Worm (Caenorhabditis elegans) whole organism, L2 larva: ENCODE data around the gene K04C2.5.

Experiments
- C34F6.9 ChIP-seq: fragments of 150-350 bp; optimal IDR thresholded peaks from 2 replicates; lab custom pipeline; 2014; ENCODE audit warnings: missing biosample characterization, missing genetic modification characterization
- F13H6.1 ChIP-seq: sonication (generic microtip); optimal IDR thresholded peaks from 2 replicates; lab custom pipeline; 2016; ENCODE audit warnings: missing genetic modification characterization, missing compliant biosample characterization
- R02D3.7 ChIP-seq: fragments of 150-350 bp; optimal IDR thresholded peaks from 2 replicates; lab custom pipeline; 2014; ENCODE audit warnings: missing biosample characterization, missing genetic modification characterization
- ZK546.5 ChIP-seq: sonication (generic microtip); optimal IDR thresholded peaks from 2 replicates; lab custom pipeline; 2017; ENCODE audit warnings: missing biosample characterization, missing genetic modification characterization
- alr-1 ChIP-seq: fragments of 150-350 bp; optimal IDR thresholded peaks from 2 replicates; lab custom pipeline; 2014; ENCODE audit warnings: missing biosample characterization, missing genetic modification characterization
- aly-2 ChIP-seq: fragments of 150-350 bp; optimal IDR thresholded peaks from 2 replicates; lab custom pipeline; 2014; ENCODE audit warnings: missing biosample characterization, missing genetic modification characterization
- ama-1 ChIP-seq: fragments of 150-350 bp; optimal IDR thresholded peaks from 2 replicates; lab custom pipeline; 2018; ENCODE audit warnings: inconsistent platforms
- blmp-1 ChIP-seq: sonication (generic microtip); optimal IDR thresholded peaks from 2 replicates; lab custom pipeline; 2017; ENCODE audit warnings: missing genetic modification characterization, mild to moderate bottlenecking, missing compliant biosample characterization, antibody characterized with exemption, moderate library complexity; ENCODE audit not compliant: insufficient read depth
- ceh-16 ChIP-seq: fragments of 150-350 bp; optimal IDR thresholded peaks from 2 replicates; lab custom pipeline; 2014; ENCODE audit warnings: missing biosample characterization, missing genetic modification characterization
- crh-2 ChIP-seq: sonication (generic microtip); optimal IDR thresholded peaks from 2 replicates; lab custom pipeline; 2017; ENCODE audit warnings: missing biosample characterization, missing genetic modification characterization
- dmd-4 ChIP-seq: sonication (generic microtip); optimal IDR thresholded peaks from 2 replicates; lab custom pipeline; 2017; ENCODE audit warnings: missing biosample characterization, missing genetic modification characterization
- egl-27 ChIP-seq: sonication (generic microtip); optimal IDR thresholded peaks from 3 replicates; lab custom pipeline; 2017; ENCODE audit warnings: missing biosample characterization, missing genetic modification reagents, missing genetic modification characterization
- elt-1 ChIP-seq: fragments of 150-350 bp; optimal IDR thresholded peaks from 2 replicates; lab custom pipeline; 2014; ENCODE audit warnings: missing biosample characterization, missing genetic modification characterization
- elt-3 ChIP-seq: sonication (generic microtip); optimal IDR thresholded peaks from 2 replicates; lab custom pipeline; 2017; ENCODE audit warnings: missing biosample characterization, missing genetic modification characterization
- fos-1 ChIP-seq: fragments of 150-350 bp; optimal IDR thresholded peaks from 2 replicates; lab custom pipeline; 2014; ENCODE audit warnings: missing biosample characterization, missing genetic modification characterization
- gmeb-1 ChIP-seq: fragments of 150-350 bp; optimal IDR thresholded peaks from 2 replicates; lab custom pipeline; 2014; ENCODE audit warnings: missing biosample characterization, missing genetic modification characterization
- lin-11 ChIP-seq: fragments of 150-350 bp; sonication (generic microtip); optimal IDR thresholded peaks from 2 replicates; lab custom pipeline; 2014; ENCODE audit warnings: missing biosample characterization, missing genetic modification characterization, inconsistent platforms, mixed read lengths
- lin-13 ChIP-seq: fragments of 150-350 bp; optimal IDR thresholded peaks from 2 replicates; lab custom pipeline; 2014; ENCODE audit warnings: missing biosample characterization, missing genetic modification reagents, missing genetic modification characterization
- lin-39 ChIP-seq: fragments of 150-350 bp; optimal IDR thresholded peaks from 2 replicates; lab custom pipeline; 2014; ENCODE audit warnings: missing biosample characterization, missing genetic modification reagents, missing genetic modification characterization
- lsy-2 ChIP-seq, 2 experiments: fragments of 150-350 bp in 1 of 2; sonication (generic microtip) in 1 of 2; optimal IDR thresholded peaks; 2 replicates each; lab custom pipeline; 2014 to 2017; ENCODE audit warnings: missing biosample characterization in 2 of 2, missing genetic modification characterization in 2 of 2
- mab-5 ChIP-seq: fragments of 150-350 bp; optimal IDR thresholded peaks from 2 replicates; lab custom pipeline; 2014; ENCODE audit warnings: missing biosample characterization, missing genetic modification characterization
- mbf-1 ChIP-seq: sonication (generic microtip); optimal IDR thresholded peaks from 2 replicates; lab custom pipeline; 2017; ENCODE audit warnings: missing biosample characterization, missing genetic modification characterization
- mdl-1 ChIP-seq, 2 experiments: fragments of 150-350 bp in 1 of 2; sonication (generic microtip) in 1 of 2; optimal IDR thresholded peaks; 2 replicates each; lab custom pipeline; 2017; ENCODE audit warnings: missing biosample characterization in 2 of 2, missing genetic modification characterization in 2 of 2
- nhr-10 ChIP-seq: sonication (generic microtip); optimal IDR thresholded peaks from 2 replicates; lab custom pipeline; 2017; ENCODE audit warnings: missing biosample characterization, missing genetic modification characterization
- nhr-11 ChIP-seq: fragments of 150-350 bp; optimal IDR thresholded peaks from 2 replicates; lab custom pipeline; 2014; ENCODE audit warnings: missing biosample characterization, missing genetic modification characterization
- nhr-12 ChIP-seq: fragments of 150-350 bp; optimal IDR thresholded peaks from 2 replicates; lab custom pipeline; 2014; ENCODE audit warnings: missing biosample characterization, missing genetic modification characterization
- nhr-129 ChIP-seq: fragments of 150-350 bp; optimal IDR thresholded peaks from 2 replicates; lab custom pipeline; 2014; ENCODE audit warnings: missing biosample characterization, missing genetic modification characterization
- nhr-21 ChIP-seq: fragments of 150-350 bp; optimal IDR thresholded peaks from 2 replicates; lab custom pipeline; 2014; ENCODE audit warnings: missing biosample characterization, missing genetic modification characterization
- nhr-23 ChIP-seq: fragments of 150-350 bp; optimal IDR thresholded peaks from 2 replicates; lab custom pipeline; 2014; ENCODE audit warnings: missing biosample characterization, missing genetic modification reagents, missing genetic modification characterization
- nhr-237 ChIP-seq: fragments of 150-350 bp; optimal IDR thresholded peaks from 2 replicates; lab custom pipeline; 2014; ENCODE audit warnings: missing biosample characterization, missing genetic modification characterization
- nhr-25 ChIP-seq: fragments of 150-350 bp; sonication (generic microtip); optimal IDR thresholded peaks from 3 replicates; lab custom pipeline; 2014; ENCODE audit warnings: missing biosample characterization, missing genetic modification characterization
- nhr-6 ChIP-seq: fragments of 150-350 bp; optimal IDR thresholded peaks from 2 replicates; lab custom pipeline; 2014; ENCODE audit warnings: missing biosample characterization, missing genetic modification characterization
- nhr-77 ChIP-seq: fragments of 150-350 bp; optimal IDR thresholded peaks from 2 replicates; lab custom pipeline; 2014; ENCODE audit warnings: missing biosample characterization, missing genetic modification characterization
- peb-1 ChIP-seq: fragments of 150-350 bp; optimal IDR thresholded peaks from 2 replicates; lab custom pipeline; 2014; ENCODE audit warnings: missing biosample characterization, missing genetic modification characterization
- sem-4 ChIP-seq: fragments of 150-350 bp; optimal IDR thresholded peaks from 2 replicates; lab custom pipeline; 2014; ENCODE audit warnings: missing biosample characterization, missing genetic modification reagents, missing genetic modification characterization
- sma-3 ChIP-seq: sonication (generic microtip); optimal IDR thresholded peaks from 2 replicates; lab custom pipeline; 2016; ENCODE audit warnings: missing genetic modification reagents, missing genetic modification characterization, missing compliant biosample characterization
- sma-9 ChIP-seq, 2 experiments: fragments of 150-350 bp in 1 of 2; sonication (generic microtip) in 1 of 2; optimal IDR thresholded peaks; 2 replicates each; lab custom pipeline; 2014 to 2016; ENCODE audit warnings: missing genetic modification characterization in 2 of 2, mild to moderate bottlenecking in 1 of 2, missing biosample characterization in 1 of 2, missing compliant biosample characterization in 1 of 2, missing genetic modification reagents in 1 of 2, moderate library complexity in 1 of 2
- snpc-4 ChIP-seq: fragments of 150-350 bp; optimal IDR thresholded peaks from 2 replicates; lab custom pipeline; 2014; ENCODE audit warnings: missing biosample characterization, missing genetic modification characterization
- unc-55 ChIP-seq: fragments of 150-350 bp; sonication (generic microtip); optimal IDR thresholded peaks from 3 replicates; lab custom pipeline; 2014; ENCODE audit warnings: missing biosample characterization, missing genetic modification reagents, missing genetic modification characterization
- zag-1 ChIP-seq: fragments of 150-350 bp; optimal IDR thresholded peaks from 2 replicates; lab custom pipeline; 2014; ENCODE audit warnings: missing biosample characterization, missing genetic modification characterization
- ztf-1 ChIP-seq: fragments of 200-800 bp; sonication (Bioruptor generic); conservative IDR thresholded peaks from 2 replicates; pipeline ENCODE4 v1.3.6; 2022; ENCODE audit warnings: missing genetic modification characterization, missing compliant biosample characterization
- ztf-11 ChIP-seq: sonication (generic microtip); optimal IDR thresholded peaks from 2 replicates; lab custom pipeline; 2017; ENCODE audit warnings: missing biosample characterization, missing genetic modification characterization
- ztf-4 ChIP-seq: fragments of 150-350 bp; optimal IDR thresholded peaks from 2 replicates; lab custom pipeline; 2014; ENCODE audit warnings: missing biosample characterization, missing genetic modification characterization

Gene K04C2.5

ce11 chrIII:6880797-6881196 lies 10.7 kb downstream of the K04C2.5 start, which contains the start of gene K04C2.7:
TSS of gene K04C2.7 (plus strand) at chrIII:6881097.
- TF ChIP-seq nhr-12 (tag; lab: Kevin White, UChicago): no peak
- no peak for TF ChIP-seq R02D3.7
- TF ChIP-seq elt-1 (tag; lab: Kevin White, UChicago): no peak
- peak; percentile 5 for TF ChIP-seq nhr-21 (tag; lab: Kevin White, UChicago)
- no peak for TF ChIP-seq lin-13 (GFP tag; lab: Kevin White, UChicago)
- peak in 1 of 2 experiments; percentile 4 for TF ChIP-seq lsy-2 (tag; optimal IDR thresholded peaks at IDR 0.05; lab: Kevin White, UChicago)

DNA sequence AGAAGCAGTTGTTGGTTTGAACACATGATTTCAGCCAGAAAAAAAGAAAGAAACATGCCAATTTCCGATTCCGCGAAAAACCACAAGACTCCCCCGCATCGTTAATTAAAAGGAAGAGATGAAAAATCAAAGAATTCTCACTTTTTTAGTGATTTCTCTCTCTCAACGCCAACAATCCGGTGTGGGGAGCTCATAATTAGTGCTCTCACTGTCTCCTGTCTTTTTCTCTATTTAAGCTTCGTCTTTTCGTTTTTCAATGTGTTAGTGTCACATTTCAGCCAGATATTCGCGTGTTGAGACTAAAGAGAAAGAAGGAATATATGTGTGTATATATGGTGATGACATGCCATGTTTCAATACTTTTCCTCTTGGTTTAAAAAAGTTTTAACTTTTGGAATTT lies 17.7 kb downstream of the K04C2.5 start:
- TF ChIP-seq lin-13 (GFP tag; lab: Kevin White, UChicago) (peak; percentile 68), ama-1 (lab: Kevin White, UChicago) (peak; percentile 23), crh-2 (tag; lab: Kevin White, UChicago) (no peak), gmeb-1 (tag; lab: Kevin White, UChicago) (no peak), nhr-11 (no peak), peb-1 (tag; lab: Kevin White, UChicago) (no peak), F13H6.1 (peak; percentile 38), ZK546.5 (tag; lab: Kevin White, UChicago) (no peak), mdl-1 (tag; optimal IDR thresholded peaks at IDR 0.05; lab: Kevin White, UChicago) (no peak), sma-9 (GFP tag; optimal IDR thresholded peaks at IDR 0.05; lab: Kevin White, UChicago) (peak; percentile 47), sma-9 (tag; optimal IDR thresholded peaks at IDR 0.05; lab: Kevin White, UChicago) (no peak), nhr-12 (tag; lab: Kevin White, UChicago) (no peak), elt-3 (no peak), nhr-77 (tag; lab: Kevin White, UChicago) (no peak), dmd-4 (tag; lab: Kevin White, UChicago) (no peak), unc-55 (GFP tag; lab: Kevin White, UChicago) (no peak), egl-27 (tag; lab: Kevin White, UChicago) (no peak), lsy-2 (tag; optimal IDR thresholded peaks at IDR 0.05; lab: Kevin White, UChicago) (peak in 1 of 2 experiments; percentile 59), mab-5 (tag; lab: Kevin White, UChicago) (no peak), nhr-129 (tag; lab: Kevin White, UChicago) (peak; percentile 36), alr-1 (no peak), sma-3 (GFP tag; lab: Kevin White, UChicago) (no peak), lin-11 (tag; lab: Kevin White, UChicago) (no peak), nhr-10 (tag; lab: Kevin White, UChicago) (no peak), ztf-1 (GFP tag; lab: Robert Waterston, UW) (no peak), ztf-4 (tag; lab: Kevin White, UChicago) (peak; percentile 24), mbf-1 (no peak), nhr-6 (peak; percentile 2), lin-39 (tag; lab: Kevin White, UChicago) (no peak), nhr-23 (tag; lab: Kevin White, UChicago) (no peak), ceh-16 (no peak), sem-4 (tag; lab: Kevin White, UChicago) (no peak)
- TF ChIP-seq, all 48 proteins: peak for 8

- TF ChIP-seq snpc-4 (tag; lab: Kevin White, UChicago) (no peak), ztf-11 (tag; lab: Kevin White, UChicago) (no peak), ceh-16 (no peak), mab-5 (tag; lab: Kevin White, UChicago) (no peak), nhr-6 (no peak), dmd-4 (tag; lab: Kevin White, UChicago) (no peak), nhr-21 (tag; lab: Kevin White, UChicago) (peak; percentile 11), lsy-2 (tag; optimal IDR thresholded peaks at IDR 0.05; lab: Kevin White, UChicago) (peak in 1 of 2 experiments; percentile 10), R02D3.7 (no peak), unc-55 (GFP tag; lab: Kevin White, UChicago) (no peak), gmeb-1 (tag; lab: Kevin White, UChicago) (no peak), blmp-1 (tag; lab: Kevin White, UChicago) (peak; percentile 46), zag-1 (tag; lab: Kevin White, UChicago) (no peak), aly-2 (tag; lab: Kevin White, UChicago) (no peak), peb-1 (tag; lab: Kevin White, UChicago) (no peak), C34F6.9 (tag; lab: Kevin White, UChicago) (no peak), nhr-12 (tag; lab: Kevin White, UChicago) (no peak), sma-9 (GFP tag; optimal IDR thresholded peaks at IDR 0.05; lab: Kevin White, UChicago) (peak; percentile 70), sma-9 (tag; optimal IDR thresholded peaks at IDR 0.05; lab: Kevin White, UChicago) (no peak), elt-1 (tag; lab: Kevin White, UChicago) (no peak), lin-13 (GFP tag; lab: Kevin White, UChicago) (no peak), nhr-25 (tag; lab: Kevin White, UChicago) (peak; percentile 7), crh-2 (tag; lab: Kevin White, UChicago) (peak; percentile 29), nhr-77 (tag; lab: Kevin White, UChicago) (no peak), fos-1 (tag; lab: Kevin White, UChicago) (no peak), nhr-237 (tag; lab: Kevin White, UChicago) (no peak), mbf-1 (no peak), nhr-23 (tag; lab: Kevin White, UChicago) (no peak), sma-3 (GFP tag; lab: Kevin White, UChicago) (no peak)
These were observed 18.8 kb downstream of the K04C2.5 start, which contains the start of gene K04C2.3 for ce11 chrIII:6872534-6873150. TSS of gene K04C2.3 (plus strand) at chrIII:6873089.
